Worm (Caenorhabditis elegans): ENCODE results near the gene gst-40.

The gst-40 gene

ce11 chrIV:796521-797073 lies 36.3 kb downstream of the gst-40 start, which contains the start of the genes F56B3.11 and ech-5 (continued):
- TF ChIP-seq dpl-1 (GFP tag; optimal IDR thresholded peaks at IDR 0.05) (peak; percentile 76), F10B5.3 (tag; optimal IDR thresholded peaks at IDR 0.05) (no peak), lin-15B (tag; optimal IDR thresholded peaks at IDR 0.05) (peak; percentile 69), nhr-111 (GFP tag; optimal IDR thresholded peaks at IDR 0.05) (no peak), spr-1 (tag; optimal IDR thresholded peaks at IDR 0.05) (peak; percentile 14), daf-8 (GFP tag; IDR thresholded peaks at IDR 0.05) (no peak), dmd-8 (GFP tag; IDR thresholded peaks at IDR 0.05) (no peak), aly-2 (tag; optimal IDR thresholded peaks at IDR 0.05) (no peak), nhr-77 (tag; optimal IDR thresholded peaks at IDR 0.05) (peak; percentile 32), ceh-82 (tag; optimal IDR thresholded peaks at IDR 0.05) (no peak), unc-39 (tag; optimal IDR thresholded peaks at IDR 0.05) (no peak), lsy-2 (tag; optimal IDR thresholded peaks at IDR 0.05) (peak in 1 of 2 experiments; percentile 81), unc-62 (GFP tag; optimal IDR thresholded peaks at IDR 0.05 in 1 of 2) (no peak), unc-62 (tag; optimal IDR thresholded peaks at IDR 0.05) (no peak), mxl-3 (GFP tag; optimal IDR thresholded peaks at IDR 0.05) (no peak), ztf-7 (tag; optimal IDR thresholded peaks at IDR 0.05) (no peak), Y75B8A.6 (GFP tag; IDR thresholded peaks at IDR 0.05) (no peak)

- no peak for TF ChIP-seq attf-4 (tag; optimal IDR thresholded peaks at IDR 0.05)
- TF ChIP-seq nhr-11 (tag; optimal IDR thresholded peaks at IDR 0.05) = no peak
- no peak for TF ChIP-seq F37D6.2 (tag; optimal IDR thresholded peaks at IDR 0.05)
- TF ChIP-seq ctbp-1 (GFP tag; IDR thresholded peaks at IDR 0.05) = no peak
- no peak for TF ChIP-seq zip-2 (tag; optimal IDR thresholded peaks at IDR 0.05)
- TF ChIP-seq unc-39 (tag; optimal IDR thresholded peaks at IDR 0.05) = no peak
- TF ChIP-seq nhr-111 (GFP tag; optimal IDR thresholded peaks at IDR 0.05) = no peak
- no peak for TF ChIP-seq spr-1 (tag; optimal IDR thresholded peaks at IDR 0.05)
- TF ChIP-seq tra-1 (GFP tag; IDR thresholded peaks at IDR 0.05) = no peak
- TF ChIP-seq lsy-2 (tag; optimal IDR thresholded peaks at IDR 0.05) = no peak
- TF ChIP-seq nhr-42 (GFP tag; IDR thresholded peaks at IDR 0.05) = no peak
- TF ChIP-seq nhr-10 (tag; optimal IDR thresholded peaks at IDR 0.05) = no peak
- no peak for TF ChIP-seq mxl-3 (GFP tag; optimal IDR thresholded peaks at IDR 0.05)
Observed at ce11 chrIV:800518-800917, 40.2 kb downstream of the gst-40 start, which contains the start of gene mrpl-46. Gene mrpl-46 (plus strand): TSS chrIV:800818.

- TF ChIP-seq aha-1 (tag) (peak; percentile 81), mxl-2 (GFP tag; conservative IDR thresholded peaks at IDR 0.05) (no peak), Y48G9A.11 (GFP tag; IDR thresholded peaks at IDR 0.05) (0 out of 2 replicates have a peak, but pooled peaks have one; percentile 51)
Observed at ce11 chrIV:801162-801561, 40.9 kb downstream of the gst-40 start.

ce11 chrIV:804802-805201 lies 44.5 kb downstream of the gst-40 start, which contains the start of gene Y55F3BL.4:
Gene Y55F3BL.4 (plus strand): TSS chrIV:805102.
- TF ChIP-seq dve-1 (tag; optimal IDR thresholded peaks at IDR 0.05; ENCODE audit: insufficient read depth) = no peak
- TF ChIP-seq unc-62 (GFP tag; optimal IDR thresholded peaks at IDR 0.05 in 1 of 2) = peak in 1 of 2 experiments; percentile 36
- TF ChIP-seq unc-62 (tag; optimal IDR thresholded peaks at IDR 0.05) = no peak

ce11 chrIV:805693-806092 lies 45.4 kb downstream of the gst-40 start:
- no peak for TF ChIP-seq F49E8.2 (tag; optimal IDR thresholded peaks at IDR 0.05; ENCODE audit: borderline replicate concordance)
- no peak for TF ChIP-seq F10B5.3 (tag; optimal IDR thresholded peaks at IDR 0.05)
- TF ChIP-seq unc-62 (GFP tag; optimal IDR thresholded peaks at IDR 0.05 in 1 of 2) = peak in 1 of 2 experiments; percentile 82
- no peak for TF ChIP-seq unc-62 (tag; optimal IDR thresholded peaks at IDR 0.05)
- peak; percentile 89 for TF ChIP-seq ceh-28 (tag; optimal IDR thresholded peaks at IDR 0.05)
- no peak for TF ChIP-seq lin-29 (GFP tag; IDR thresholded peaks at IDR 0.05)
- no peak for TF ChIP-seq gei-8 (GFP tag; optimal IDR thresholded peaks at IDR 0.05)

All from whole organism, L4 larva.